Worm (Caenorhabditis elegans) whole organism, midembryonic: ENCODE data around the gene poml-1.

Source experiments
- flt-1 ChIP-seq: fragments of 200-800 bp; sonication (Bioruptor generic); IDR thresholded peaks from 2 replicates; pipeline ENCODE4 v1.3.6; 2022; ENCODE audit warnings: missing genetic modification characterization, missing compliant biosample characterization
- klf-2 ChIP-seq: fragments of 200-800 bp; sonication (Bioruptor generic); conservative IDR thresholded peaks from 2 replicates; pipeline ENCODE4 v1.3.6; 2022; ENCODE audit warnings: missing genetic modification reagents, missing genetic modification characterization, missing compliant biosample characterization
- med-1 ChIP-seq: sonication (generic microtip); optimal IDR thresholded peaks from 2 replicates; lab custom pipeline; 2017; ENCODE audit warnings: missing genetic modification characterization, mild to moderate bottlenecking, missing compliant biosample characterization, antibody characterized with exemption, missing genetic modification reagents; ENCODE audit not compliant: insufficient read depth
- ref-1 ChIP-seq: fragments of 200-800 bp; sonication (Bioruptor generic); conservative IDR thresholded peaks from 2 replicates; pipeline ENCODE4 v1.3.6; 2022; ENCODE audit warnings: missing genetic modification reagents, missing genetic modification characterization, missing compliant biosample characterization
- tab-1 ChIP-seq: fragments of 200-800 bp; sonication (Bioruptor generic); IDR thresholded peaks from 2 replicates; pipeline ENCODE4 v1.3.6; 2022; ENCODE audit warnings: missing genetic modification characterization, missing compliant biosample characterization
- ztf-23 ChIP-seq: fragments of 200-800 bp; sonication (Bioruptor generic); IDR thresholded peaks from 2 replicates; pipeline ENCODE4 v1.3.6; 2022; ENCODE audit warnings: missing genetic modification reagents, missing genetic modification characterization, missing compliant biosample characterization
- ztf-29 ChIP-seq: fragments of 200-800 bp; sonication (Bioruptor generic); IDR thresholded peaks from 2 replicates; pipeline ENCODE4 v1.3.6; 2022; ENCODE audit warnings: missing genetic modification reagents, missing genetic modification characterization, missing compliant biosample characterization

ce11 chrX:13685725-13686124 lies 37.0 kb downstream of the poml-1 start:
- TF ChIP-seq flt-1 (GFP tag; lab: Robert Waterston, UW) (no peak), ref-1 (no peak), klf-2 (GFP tag; lab: Robert Waterston, UW) (no peak), ztf-29 (GFP tag; lab: Robert Waterston, UW) (no peak), ztf-23 (GFP tag; lab: Robert Waterston, UW) (no peak), med-1 (GFP tag; lab: Kevin White, UChicago) (no peak), tab-1 (no peak)
